Worm (Caenorhabditis elegans) whole organism, midembryonic: ENCODE measurements around the gene ace-1.

Source experiments
- T22C8.4 ChIP-seq: fragments of 200-800 bp; sonication (Bioruptor generic); IDR thresholded peaks from 2 replicates; pipeline ENCODE4 v1.3.6; 2022; ENCODE audit warnings: missing genetic modification characterization, missing compliant biosample characterization
- cog-1 ChIP-seq: sonication (generic microtip); optimal IDR thresholded peaks from 2 replicates; lab custom pipeline; 2016; ENCODE audit warnings: missing genetic modification characterization, missing compliant biosample characterization
- flt-1 ChIP-seq: fragments of 200-800 bp; sonication (Bioruptor generic); IDR thresholded peaks from 2 replicates; pipeline ENCODE4 v1.3.6; 2022; ENCODE audit warnings: missing genetic modification characterization, missing compliant biosample characterization
- klf-2 ChIP-seq: fragments of 200-800 bp; sonication (Bioruptor generic); conservative IDR thresholded peaks from 2 replicates; pipeline ENCODE4 v1.3.6; 2022; ENCODE audit warnings: missing genetic modification reagents, missing genetic modification characterization, missing compliant biosample characterization
- med-1 ChIP-seq: sonication (generic microtip); optimal IDR thresholded peaks from 2 replicates; lab custom pipeline; 2017; ENCODE audit warnings: missing genetic modification characterization, mild to moderate bottlenecking, missing compliant biosample characterization, antibody characterized with exemption, missing genetic modification reagents; ENCODE audit not compliant: insufficient read depth
- ref-1 ChIP-seq: fragments of 200-800 bp; sonication (Bioruptor generic); conservative IDR thresholded peaks from 2 replicates; pipeline ENCODE4 v1.3.6; 2022; ENCODE audit warnings: missing genetic modification reagents, missing genetic modification characterization, missing compliant biosample characterization
- tab-1 ChIP-seq: fragments of 200-800 bp; sonication (Bioruptor generic); IDR thresholded peaks from 2 replicates; pipeline ENCODE4 v1.3.6; 2022; ENCODE audit warnings: missing genetic modification characterization, missing compliant biosample characterization
- ztf-23 ChIP-seq: fragments of 200-800 bp; sonication (Bioruptor generic); IDR thresholded peaks from 2 replicates; pipeline ENCODE4 v1.3.6; 2022; ENCODE audit warnings: missing genetic modification reagents, missing genetic modification characterization, missing compliant biosample characterization
- ztf-29 ChIP-seq: fragments of 200-800 bp; sonication (Bioruptor generic); IDR thresholded peaks from 2 replicates; pipeline ENCODE4 v1.3.6; 2022; ENCODE audit warnings: missing genetic modification reagents, missing genetic modification characterization, missing compliant biosample characterization

Gene ace-1

ce11 chrX:16352503-16352902, 14.6 kb upstream of the ace-1 start:
- TF ChIP-seq klf-2 (GFP tag; lab: Robert Waterston, UW) (no peak), ztf-23 (no peak), flt-1 (GFP tag; lab: Robert Waterston, UW) (no peak), ztf-29 (GFP tag; lab: Robert Waterston, UW) (no peak), tab-1 (GFP tag; lab: Robert Waterston, UW) (no peak), med-1 (no peak)

- TF ChIP-seq cog-1 (tag; lab: Kevin White, UChicago) (no peak), tab-1 (GFP tag; lab: Robert Waterston, UW) (no peak), ref-1 (GFP tag; lab: Robert Waterston, UW) (no peak), T22C8.4 (GFP tag; lab: Robert Waterston, UW) (no peak), ztf-23 (no peak), klf-2 (GFP tag; lab: Robert Waterston, UW) (no peak), ztf-29 (GFP tag; lab: Robert Waterston, UW) (no peak), flt-1 (GFP tag; lab: Robert Waterston, UW) (no peak), med-1 (no peak)
Observed at ce11 chrX:16354598-16355211, 12.4 kb upstream of the ace-1 start, which contains the start of gene nhr-28. nhr-28 (plus strand) TSS chrX:16354976.

ce11 chrX:16356341-16356740, 10.8 kb upstream of the ace-1 start:
- TF ChIP-seq med-1 (no peak), flt-1 (GFP tag; lab: Robert Waterston, UW) (no peak)

- TF ChIP-seq tab-1 (GFP tag; lab: Robert Waterston, UW) (0 out of 2 replicates have a peak, but pooled peaks have one; percentile 54), ztf-29 (GFP tag; lab: Robert Waterston, UW) (no peak), ref-1 (GFP tag; lab: Robert Waterston, UW) (no peak)
Observed at ce11 chrX:16357531-16357930, 9.6 kb upstream of the ace-1 start.

- TF ChIP-seq med-1 (no peak), T22C8.4 (GFP tag; lab: Robert Waterston, UW) (no peak), tab-1 (GFP tag; lab: Robert Waterston, UW) (no peak), ref-1 (GFP tag; lab: Robert Waterston, UW) (no peak), ztf-29 (GFP tag; lab: Robert Waterston, UW) (no peak), klf-2 (GFP tag; lab: Robert Waterston, UW) (no peak)
Observed at ce11 chrX:16361001-16361400, 6.1 kb upstream of the ace-1 start.

ce11 chrX:16363637-16364036, 3.5 kb upstream of the ace-1 start:
- no peak for TF ChIP-seq ztf-23
- no peak for TF ChIP-seq T22C8.4 (GFP tag; lab: Robert Waterston, UW)
- TF ChIP-seq ztf-29 (GFP tag; lab: Robert Waterston, UW), result no peak
- TF ChIP-seq cog-1 (tag; lab: Kevin White, UChicago), result no peak
- TF ChIP-seq ref-1 (GFP tag; lab: Robert Waterston, UW), result no peak
- no peak for TF ChIP-seq med-1
- TF ChIP-seq flt-1 (GFP tag; lab: Robert Waterston, UW), result no peak
- TF ChIP-seq tab-1 (GFP tag; lab: Robert Waterston, UW), result no peak
- TF ChIP-seq klf-2 (GFP tag; lab: Robert Waterston, UW), result no peak

- TF ChIP-seq tab-1 (GFP tag; lab: Robert Waterston, UW), result no peak
- TF ChIP-seq ref-1 (GFP tag; lab: Robert Waterston, UW), result no peak
- TF ChIP-seq ztf-23, result no peak
- no peak for TF ChIP-seq cog-1 (tag; lab: Kevin White, UChicago)
- TF ChIP-seq klf-2 (GFP tag; lab: Robert Waterston, UW), result no peak
- no peak for TF ChIP-seq T22C8.4 (GFP tag; lab: Robert Waterston, UW)
- no peak for TF ChIP-seq ztf-29 (GFP tag; lab: Robert Waterston, UW)
- TF ChIP-seq flt-1 (GFP tag; lab: Robert Waterston, UW), result no peak
- no peak for TF ChIP-seq med-1
Observed at ce11 chrX:16366508-16366907, 585 bp upstream of the ace-1 start.

ce11 chrX:16368969-16369368, 1.9 kb downstream of the ace-1 start:
- TF ChIP-seq ztf-29 (GFP tag; lab: Robert Waterston, UW) (no peak), ref-1 (GFP tag; lab: Robert Waterston, UW) (no peak), T22C8.4 (GFP tag; lab: Robert Waterston, UW) (no peak), flt-1 (GFP tag; lab: Robert Waterston, UW) (no peak), ztf-23 (no peak), cog-1 (tag; lab: Kevin White, UChicago) (no peak), tab-1 (GFP tag; lab: Robert Waterston, UW) (no peak), med-1 (no peak), klf-2 (GFP tag; lab: Robert Waterston, UW) (no peak)

- TF ChIP-seq T22C8.4 (GFP tag; lab: Robert Waterston, UW), result no peak
Observed at ce11 chrX:16369454-16369853, 2.4 kb downstream of the ace-1 start.

- 0 out of 2 replicates have a peak, but pooled peaks have one; percentile 17 for TF ChIP-seq flt-1 (GFP tag; lab: Robert Waterston, UW)
- TF ChIP-seq tab-1 (GFP tag; lab: Robert Waterston, UW), result no peak
Observed at ce11 chrX:16375807-16376638, 8.9 kb downstream of the ace-1 start, which contains the start of gene sur-7. sur-7 (plus strand) TSS chrX:16376588.
